Worm (Caenorhabditis elegans) whole organism, L4 larva: ENCODE data around the gene ZK180.5.

ENCODE experiments used
- D1046.2 ChIP-seq: fragments of 200-800 bp; sonication (Bioruptor generic); IDR thresholded peaks from 2 replicates; pipeline ENCODE4 v1.3.6; 2022; ENCODE audit warnings: missing genetic modification characterization, missing compliant biosample characterization
- F44E2.7 ChIP-seq: fragments of 200-800 bp; sonication (Bioruptor generic); IDR thresholded peaks from 2 replicates; pipeline ENCODE4 v2.1.2; 2022; ENCODE audit warnings: missing genetic modification characterization, missing compliant biosample characterization
- T20F7.1 ChIP-seq: fragments of 200-800 bp; sonication (Bioruptor generic); optimal IDR thresholded peaks from 2 replicates; lab custom pipeline; 2018; ENCODE audit warnings: mild to moderate bottlenecking, missing genetic modification characterization, missing compliant biosample characterization
- T26A8.4 ChIP-seq: fragments of 200-800 bp; sonication (Bioruptor generic); IDR thresholded peaks from 2 replicates; pipeline ENCODE4 v1.3.6; 2022; ENCODE audit warnings: missing genetic modification characterization, missing compliant biosample characterization
- Y48G9A.11 ChIP-seq: fragments of 200-800 bp; sonication (Bioruptor generic); IDR thresholded peaks from 2 replicates; pipeline ENCODE4 v1.3.6; 2022; ENCODE audit warnings: missing genetic modification reagents, missing genetic modification characterization, missing compliant biosample characterization
- ZK546.5 ChIP-seq, 2 experiments: sonication (generic microtip); optimal IDR thresholded peaks; 2 replicates each; lab custom pipeline; 2017; ENCODE audit warnings: missing biosample characterization in 2 of 2, missing genetic modification characterization in 2 of 2
- aha-1 ChIP-seq: fragments of 150-350 bp; peaks from one replicate; lab custom pipeline; 2014; ENCODE audit warnings: missing biosample characterization, missing genetic modification characterization
- aly-2 ChIP-seq: sonication (generic microtip); optimal IDR thresholded peaks from 2 replicates; lab custom pipeline; 2018; ENCODE audit warnings: missing biosample characterization, missing genetic modification characterization
- arid-1 ChIP-seq: fragments of 200-800 bp; sonication (Bioruptor generic); conservative IDR thresholded peaks from 2 replicates; pipeline ENCODE4 v1.3.6; 2022; ENCODE audit warnings: missing genetic modification reagents, missing genetic modification characterization, missing compliant biosample characterization
- attf-4 ChIP-seq: sonication (generic microtip); optimal IDR thresholded peaks from 3 replicates; lab custom pipeline; 2017; ENCODE audit warnings: missing biosample characterization, missing genetic modification characterization
- ceh-20 ChIP-seq: fragments of 200-800 bp; sonication (Bioruptor generic); IDR thresholded peaks from 2 replicates; pipeline ENCODE4 v1.3.6; 2022; ENCODE audit warnings: missing genetic modification reagents, missing genetic modification characterization, missing compliant biosample characterization
- ceh-44 ChIP-seq: fragments of 200-800 bp; sonication (Bioruptor generic); IDR thresholded peaks from 2 replicates; pipeline ENCODE4 v1.3.6; 2022; ENCODE audit warnings: missing genetic modification reagents, missing genetic modification characterization, missing compliant biosample characterization
- ceh-82 ChIP-seq: sonication (generic microtip); optimal IDR thresholded peaks from 2 replicates; lab custom pipeline; 2017; ENCODE audit warnings: missing biosample characterization, missing genetic modification characterization
- ces-1 ChIP-seq: fragments of 150-350 bp; sonication (generic microtip); optimal IDR thresholded peaks from 4 replicates; lab custom pipeline; 2014; ENCODE audit warnings: missing biosample characterization, missing genetic modification reagents, missing genetic modification characterization
- daf-12 ChIP-seq: fragments of 150-350 bp; optimal IDR thresholded peaks from 2 replicates; lab custom pipeline; 2014; ENCODE audit warnings: missing biosample characterization, missing genetic modification reagents, missing genetic modification characterization
- daf-16 ChIP-seq, 3 experiments: sonication (generic microtip); optimal IDR thresholded peaks; 2 replicates each; lab custom pipeline; 2016 to 2017; ENCODE audit warnings: missing genetic modification characterization in 3 of 3, missing genetic modification reagents in 3 of 3, mild to moderate bottlenecking in 2 of 3, missing compliant biosample characterization in 2 of 3, missing biosample characterization in 1 of 3, moderate library complexity in 1 of 3
- daf-8 ChIP-seq: fragments of 200-800 bp; sonication (Bioruptor generic); IDR thresholded peaks from 2 replicates; pipeline ENCODE4 v1.3.6; 2022; ENCODE audit warnings: missing genetic modification characterization, missing compliant biosample characterization
- dmd-8 ChIP-seq: fragments of 200-800 bp; sonication (Bioruptor generic); IDR thresholded peaks from 2 replicates; pipeline ENCODE4 v1.3.6; 2022; ENCODE audit warnings: missing genetic modification characterization, missing compliant biosample characterization
- dpl-1 ChIP-seq: fragments of 150-350 bp; optimal IDR thresholded peaks from 2 replicates; lab custom pipeline; 2014; ENCODE audit warnings: missing biosample characterization, missing genetic modification reagents, missing genetic modification characterization
- duxl-1 ChIP-seq: sonication (generic microtip); optimal IDR thresholded peaks from 2 replicates; lab custom pipeline; 2016; ENCODE audit warnings: mild to moderate bottlenecking, missing genetic modification characterization, moderate library complexity, missing compliant biosample characterization; ENCODE audit not compliant: poor library complexity
- dve-1 ChIP-seq: sonication (generic microtip); optimal IDR thresholded peaks from 2 replicates; lab custom pipeline; 2017; ENCODE audit warnings: antibody characterized with exemption, mild to moderate bottlenecking, missing genetic modification characterization, missing compliant biosample characterization; ENCODE audit not compliant: insufficient read depth
- gei-8 ChIP-seq: fragments of 200-800 bp; sonication (Bioruptor generic); optimal IDR thresholded peaks from 2 replicates; lab custom pipeline; 2018; ENCODE audit warnings: mild to moderate bottlenecking, missing genetic modification characterization, missing compliant biosample characterization
- hif-1 ChIP-seq, 2 experiments: sonication (generic microtip); optimal IDR thresholded peaks; 2 replicates each; lab custom pipeline; 2016 to 2017; ENCODE audit warnings: missing compliant biosample characterization in 2 of 2, missing genetic modification characterization in 2 of 2, missing genetic modification reagents in 2 of 2, missing genotype in 2 of 2, mild to moderate bottlenecking in 1 of 2
- hlh-11 ChIP-seq: fragments of 200-800 bp; sonication (Bioruptor generic); optimal IDR thresholded peaks from 2 replicates; lab custom pipeline; 2018; ENCODE audit warnings: mild to moderate bottlenecking, missing genetic modification characterization, missing compliant biosample characterization
- lim-7 ChIP-seq: fragments of 200-800 bp; sonication (Bioruptor generic); IDR thresholded peaks from 2 replicates; pipeline ENCODE4 v1.3.6; 2022; ENCODE audit warnings: missing genetic modification characterization, missing compliant biosample characterization
- lin-13 ChIP-seq: fragments of 150-350 bp; optimal IDR thresholded peaks from 2 replicates; lab custom pipeline; 2014; ENCODE audit warnings: missing biosample characterization, missing genetic modification reagents, missing genetic modification characterization
- lin-15B ChIP-seq: fragments of 150-350 bp; sonication (generic microtip); optimal IDR thresholded peaks from 3 replicates; lab custom pipeline; 2014; ENCODE audit warnings: missing biosample characterization, missing genetic modification characterization
- lir-3 ChIP-seq: sonication (generic microtip); optimal IDR thresholded peaks from 2 replicates; lab custom pipeline; 2016; ENCODE audit warnings: mild to moderate bottlenecking, missing genetic modification characterization, missing compliant biosample characterization
- madf-5 ChIP-seq, 2 experiments: fragments of 200-800 bp; sonication (Bioruptor generic); IDR thresholded peaks; 2 replicates each; pipeline ENCODE4 v1.3.6; 2022; ENCODE audit warnings: missing compliant biosample characterization in 2 of 2, missing genetic modification characterization in 2 of 2
- madf-9 ChIP-seq: fragments of 200-800 bp; sonication (Bioruptor generic); conservative IDR thresholded peaks from 2 replicates; pipeline ENCODE4 v1.3.6; 2022; ENCODE audit warnings: missing genetic modification reagents, missing genetic modification characterization, missing compliant biosample characterization
- nhr-102 ChIP-seq: sonication (generic microtip); optimal IDR thresholded peaks from 2 replicates; lab custom pipeline; 2016; ENCODE audit warnings: mild to moderate bottlenecking, missing genetic modification characterization, moderate library complexity, missing compliant biosample characterization
- nhr-11 ChIP-seq: fragments of 150-350 bp; optimal IDR thresholded peaks from 2 replicates; lab custom pipeline; 2014; ENCODE audit warnings: missing biosample characterization, missing genetic modification characterization
- nhr-111 ChIP-seq: fragments of 200-800 bp; sonication (Bioruptor generic); optimal IDR thresholded peaks from 2 replicates; lab custom pipeline; 2018; ENCODE audit warnings: mild to moderate bottlenecking, missing genetic modification characterization, missing compliant biosample characterization
- nhr-25 ChIP-seq: sonication (generic microtip); optimal IDR thresholded peaks from 2 replicates; lab custom pipeline; 2017; ENCODE audit warnings: missing genetic modification characterization, mild to moderate bottlenecking, missing compliant biosample characterization, antibody characterized with exemption, moderate library complexity, borderline replicate concordance; ENCODE audit not compliant: insufficient read depth
- nhr-28 ChIP-seq: fragments of 150-350 bp; optimal IDR thresholded peaks from 2 replicates; lab custom pipeline; 2014; ENCODE audit warnings: missing biosample characterization, missing genetic modification characterization
- nhr-77 ChIP-seq: fragments of 150-350 bp; optimal IDR thresholded peaks from 2 replicates; lab custom pipeline; 2014; ENCODE audit warnings: missing biosample characterization, missing genetic modification characterization
- pha-4 ChIP-seq, 2 experiments: fragments of 150-350 bp in 1 of 2; fragments of 200-800 bp in 1 of 2; sonication (Bioruptor generic) in 1 of 2; IDR thresholded peaks in 1 of 2; optimal IDR thresholded peaks in 1 of 2; 2 replicates each; pipeline versions ENCODE4 v1.3.6 to Lab custom; 2014 to 2022; ENCODE audit warnings: missing genetic modification characterization in 2 of 2, missing genetic modification reagents in 2 of 2, missing biosample characterization in 1 of 2, missing compliant biosample characterization in 1 of 2
- set-16 ChIP-seq: fragments of 200-800 bp; sonication (Bioruptor generic); IDR thresholded peaks from 2 replicates; pipeline ENCODE4 v1.3.6; 2022; ENCODE audit warnings: missing genetic modification reagents, missing genetic modification characterization, missing compliant biosample characterization
- snpc-4 ChIP-seq: fragments of 150-350 bp; optimal IDR thresholded peaks from 2 replicates; lab custom pipeline; 2014; ENCODE audit warnings: missing biosample characterization, missing genetic modification characterization
- spr-1 ChIP-seq: sonication (generic microtip); optimal IDR thresholded peaks from 2 replicates; lab custom pipeline; 2016; ENCODE audit warnings: mild to moderate bottlenecking, missing genetic modification characterization, missing compliant biosample characterization
- spr-3 ChIP-seq: fragments of 200-800 bp; sonication (Bioruptor generic); optimal IDR thresholded peaks from 2 replicates; lab custom pipeline; 2018; ENCODE audit warnings: mild to moderate bottlenecking, missing genetic modification characterization, missing compliant biosample characterization
- unc-62 ChIP-seq, 3 experiments: fragments of 150-350 bp in 1 of 3; sonication (generic microtip); optimal IDR thresholded peaks in 2 of 3; peaks in 1 of 3; 1 replicate in 1 of 3; 2 replicates in 2 of 3; lab custom pipeline; 2014 to 2017; ENCODE audit warnings: missing biosample characterization in 3 of 3, missing genetic modification characterization in 3 of 3, missing genetic modification reagents in 3 of 3, missing genotype in 1 of 3
- zag-1 ChIP-seq: fragments of 150-350 bp; optimal IDR thresholded peaks from 2 replicates; lab custom pipeline; 2014; ENCODE audit warnings: missing biosample characterization, missing genetic modification characterization

The ZK180.5 gene

DNA sequence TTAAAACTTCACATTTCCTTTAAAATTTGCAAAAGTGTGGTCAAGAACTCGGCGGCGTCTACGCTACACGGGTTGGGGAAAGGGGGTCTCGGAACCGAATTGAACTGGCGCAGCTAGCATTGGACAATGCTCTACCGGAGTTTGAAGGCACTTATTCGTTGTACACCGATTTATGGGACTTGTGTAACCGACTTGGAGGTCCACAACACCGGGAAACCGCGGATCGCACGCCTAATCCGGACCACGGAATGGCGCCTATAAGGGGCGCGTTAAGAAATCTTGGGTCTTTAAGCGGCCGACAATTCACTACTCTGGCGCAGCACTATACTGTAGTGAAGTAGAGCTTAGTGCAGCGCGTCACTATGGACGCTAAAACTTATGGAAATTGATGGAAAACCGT lies 21.7 kb upstream of the ZK180.5 start (continued):
- no peak for TF ChIP-seq ces-1 (GFP tag; lab: Kevin White, UChicago)
- TF ChIP-seq nhr-25 (tag; lab: Kevin White, UChicago), result no peak
- no peak for TF ChIP-seq lin-13 (GFP tag; lab: Kevin White, UChicago)
- TF ChIP-seq madf-9 (GFP tag; lab: Robert Waterston, UW), result no peak
- no peak for TF ChIP-seq zag-1
- TF ChIP-seq T26A8.4, result no peak
- 0 out of 2 replicates have a peak, but pooled peaks have one; percentile 38 for TF ChIP-seq Y48G9A.11 (GFP tag; lab: Robert Waterston, UW)
- no peak for TF ChIP-seq daf-12
- peak; percentile 43; the same call in 1 of the 2 replicates for TF ChIP-seq arid-1 (GFP tag; lab: Robert Waterston, UW)
- 0 out of 2 replicates have a peak, but pooled peaks have one; percentile 8 for TF ChIP-seq set-16 (GFP tag; lab: Robert Waterston, UW)
- TF ChIP-seq unc-62 (GFP tag; optimal IDR thresholded peaks at IDR 0.05 in 1 of 2; lab: Kevin White, UChicago), result no peak
- TF ChIP-seq unc-62 (tag; optimal IDR thresholded peaks at IDR 0.05; lab: Kevin White, UChicago), result no peak
- TF ChIP-seq gei-8, result no peak
- TF ChIP-seq spr-1 (tag; lab: Kevin White, UChicago), result no peak
- peak; percentile 44; the same call in 1 of the 2 replicates for TF ChIP-seq lim-7 (GFP tag; lab: Robert Waterston, UW)
- no peak for TF ChIP-seq dve-1 (tag; lab: Kevin White, UChicago)
- TF ChIP-seq nhr-102 (tag; lab: Kevin White, UChicago), result no peak
- TF ChIP-seq nhr-28 (tag; lab: Kevin White, UChicago), result no peak
- no peak for TF ChIP-seq madf-5 (GFP tag; IDR thresholded peaks at IDR 0.05; lab: Robert Waterston, UW)
- 0 out of 2 replicates have a peak, but pooled peaks have one; percentile 44 for TF ChIP-seq D1046.2 (GFP tag; lab: Robert Waterston, UW)
- 0 out of 2 replicates have a peak, but pooled peaks have one; percentile 13 for TF ChIP-seq ceh-44 (GFP tag; lab: Robert Waterston, UW)
- TF ChIP-seq T20F7.1 (GFP tag; lab: Kevin White, UChicago), result no peak
- no peak for TF ChIP-seq ceh-82 (tag; lab: Kevin White, UChicago)
- peak; percentile 69 for TF ChIP-seq snpc-4 (tag; lab: Kevin White, UChicago)
- TF ChIP-seq ZK546.5 (tag; optimal IDR thresholded peaks at IDR 0.05; lab: Kevin White, UChicago), result no peak
- TF ChIP-seq lir-3, result no peak
- TF ChIP-seq dpl-1, result no peak
- TF ChIP-seq aly-2 (tag; lab: Kevin White, UChicago), result no peak
- no peak for TF ChIP-seq duxl-1 (tag; lab: Kevin White, UChicago)
- no peak for TF ChIP-seq daf-8 (GFP tag; lab: Robert Waterston, UW)
- TF ChIP-seq nhr-77 (tag; lab: Kevin White, UChicago), result no peak
- TF ChIP-seq ceh-20 (GFP tag; lab: Robert Waterston, UW), result no peak
- no peak for TF ChIP-seq hlh-11

DNA sequence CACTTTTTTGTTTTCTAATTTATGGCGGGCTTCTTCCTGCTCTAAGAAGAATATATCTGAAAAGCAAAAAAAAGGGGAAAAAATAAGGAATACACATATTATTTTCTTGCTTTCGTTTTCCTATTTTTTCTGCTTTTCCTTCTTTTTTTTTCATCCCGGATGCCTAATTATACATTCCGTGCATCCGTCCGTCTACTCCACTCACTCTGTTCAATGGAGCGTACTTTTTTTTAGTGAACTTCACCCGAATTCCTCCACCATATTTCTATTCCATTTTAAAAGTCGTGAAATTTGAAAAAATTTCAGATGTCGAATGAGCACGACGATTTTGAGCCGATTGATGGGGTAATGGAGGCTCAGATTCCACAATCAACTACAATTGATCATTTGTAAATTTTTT lies 19.3 kb upstream of the ZK180.5 start, which contains the start of gene ZK185.2:
TSS of gene ZK185.2 (plus strand) at position 301 of the 400 bp plus-strand sequence.
- TF ChIP-seq set-16 (GFP tag; lab: Robert Waterston, UW) (no peak), aha-1 (tag; lab: Kevin White, UChicago) (peak; percentile 40)

DNA sequence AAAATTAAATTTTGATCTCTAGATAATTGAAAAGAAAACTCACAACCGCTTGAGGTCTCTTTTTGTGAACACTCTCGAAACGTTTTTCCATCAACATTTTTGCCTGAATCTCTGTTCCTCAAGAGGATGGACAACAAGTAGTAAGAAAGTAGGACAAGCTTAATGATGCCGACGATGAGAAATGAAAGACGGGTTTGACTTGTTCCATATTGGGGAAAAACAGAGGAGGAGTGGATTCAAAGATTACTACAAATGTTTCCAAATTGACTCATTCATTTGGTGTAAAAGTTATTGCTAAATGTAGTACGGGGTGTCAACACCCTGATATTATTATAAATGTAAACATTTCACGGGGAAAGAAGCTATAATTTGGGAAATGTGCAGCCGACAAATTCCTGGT lies 16.1 kb upstream of the ZK180.5 start, which contains the start of gene ZK185.4:
TSS of gene ZK185.4 (minus strand) at position 101 of the 400 bp plus-strand sequence.
- no peak for TF ChIP-seq F44E2.7 (GFP tag; lab: Robert Waterston, UW)
- no peak for TF ChIP-seq hif-1 (tag; optimal IDR thresholded peaks at IDR 0.05; lab: Kevin White, UChicago)
- no peak for TF ChIP-seq nhr-111 (GFP tag; lab: Kevin White, UChicago)
- TF ChIP-seq attf-4 (tag; lab: Kevin White, UChicago), result no peak
- TF ChIP-seq ces-1 (GFP tag; lab: Kevin White, UChicago), result no peak
- no peak for TF ChIP-seq dmd-8
- TF ChIP-seq spr-3, result no peak
- no peak for TF ChIP-seq daf-16 (GFP tag; optimal IDR thresholded peaks at IDR 0.05; lab: Kevin White, UChicago)
- no peak for TF ChIP-seq daf-16 (tag; optimal IDR thresholded peaks at IDR 0.05; lab: Kevin White, UChicago)
- no peak for TF ChIP-seq ceh-20 (GFP tag; lab: Robert Waterston, UW)
- TF ChIP-seq ceh-82 (tag; lab: Kevin White, UChicago), result no peak
- TF ChIP-seq lin-15B (tag; lab: Kevin White, UChicago), result no peak
- TF ChIP-seq T20F7.1 (GFP tag; lab: Kevin White, UChicago), result no peak
- no peak for TF ChIP-seq nhr-11 (tag; lab: Kevin White, UChicago)
- TF ChIP-seq pha-4 (GFP tag; IDR thresholded peaks at IDR 0.05; lab: Robert Waterston, UW), result no peak
- no peak for TF ChIP-seq pha-4 (tag; optimal IDR thresholded peaks at IDR 0.05; lab: Kevin White, UChicago)
